Fruit fly (Drosophila melanogaster) whole organism, embryonic: ENCODE measurements around the gene CG6733.

Source experiments
- Ada2b ChIP-seq: fragments of 200-800 bp; sonication (Bioruptor generic); IDR thresholded peaks from 2 replicates; pipeline ENCODE4 v1.3.6; 2022; ENCODE audit warnings: missing biosample characterization, missing genetic modification characterization
- Aef1 ChIP-seq: fragments of 200-800 bp; sonication (Bioruptor generic); IDR thresholded peaks from 3 replicates; pipeline ENCODE4 v1.3.6; 2022; ENCODE audit warnings: missing biosample characterization, missing genetic modification characterization
- CG10565 ChIP-seq: fragments of 200-800 bp; sonication (Bioruptor generic); optimal IDR thresholded peaks from 3 replicates; lab custom pipeline; 2016; ENCODE audit warnings: missing biosample characterization, mild to moderate bottlenecking, missing genetic modification characterization
- CG10979 ChIP-seq: fragments of 200-800 bp; sonication (Bioruptor generic); optimal IDR thresholded peaks from 2 replicates; lab custom pipeline; 2018; ENCODE audit warnings: missing biosample characterization, mild to moderate bottlenecking, missing genetic modification characterization, moderate library complexity
- CG12391 ChIP-seq: fragments of 200-800 bp; sonication (Bioruptor generic); optimal IDR thresholded peaks from 3 replicates; lab custom pipeline; 2018; ENCODE audit warnings: missing biosample characterization, mild to moderate bottlenecking, missing genetic modification characterization, moderate library complexity
- CG12744 ChIP-seq: fragments of 200-800 bp; sonication (Bioruptor generic); optimal IDR thresholded peaks from 2 replicates; lab custom pipeline; 2016; ENCODE audit warnings: missing biosample characterization, missing genetic modification characterization
- CG12769 ChIP-seq: fragments of 200-800 bp; sonication (Bioruptor generic); optimal IDR thresholded peaks from 2 replicates; lab custom pipeline; 2019; ENCODE audit warnings: missing biosample characterization, mild to moderate bottlenecking, missing genetic modification characterization, moderate library complexity
- CG17385 ChIP-seq: fragments of 200-800 bp; sonication (Bioruptor generic); optimal IDR thresholded peaks from 3 replicates; lab custom pipeline; 2018; ENCODE audit warnings: missing biosample characterization, mild to moderate bottlenecking, missing genetic modification characterization
- CG18476 ChIP-seq: fragments of 200-800 bp; sonication (Bioruptor generic); optimal IDR thresholded peaks from 2 replicates; lab custom pipeline; 2016; ENCODE audit warnings: missing biosample characterization, mild to moderate bottlenecking, missing genetic modification characterization
- CG2712 ChIP-seq: fragments of 200-800 bp; optimal IDR thresholded peaks from 3 replicates; lab custom pipeline; 2019; ENCODE audit warnings: missing biosample characterization, mild to moderate bottlenecking, missing genetic modification characterization, moderate library complexity
- CG2875 ChIP-seq: fragments of 200-800 bp; sonication (Bioruptor generic); optimal IDR thresholded peaks from 2 replicates; lab custom pipeline; 2017; ENCODE audit warnings: missing biosample characterization, mild to moderate bottlenecking, missing genetic modification characterization, missing genetic modification reagents
- CG31365 ChIP-seq: fragments of 200-800 bp; sonication (Bioruptor generic); optimal IDR thresholded peaks from 2 replicates; lab custom pipeline; 2018; ENCODE audit warnings: missing biosample characterization, mild to moderate bottlenecking, missing genetic modification characterization
- CG32772 ChIP-seq: fragments of 200-800 bp; sonication (Bioruptor generic); IDR thresholded peaks from 2 replicates; pipeline ENCODE4 v1.3.6; 2022; ENCODE audit warnings: missing biosample characterization, missing genetic modification characterization
- CG34422 ChIP-seq: fragments of 200-800 bp; sonication (Bioruptor generic); IDR thresholded peaks from 3 replicates; pipeline ENCODE4 v1.3.6; 2022; ENCODE audit warnings: missing biosample characterization, missing genetic modification characterization
- CG42726 ChIP-seq: fragments of 200-800 bp; sonication (Bioruptor generic); IDR thresholded peaks from 2 replicates; pipeline ENCODE4 v1.3.6; 2022; ENCODE audit warnings: missing biosample characterization, missing genetic modification characterization; ENCODE audit not compliant: partially characterized antibody
- CG4360 ChIP-seq: fragments of 200-800 bp; sonication (Bioruptor generic); IDR thresholded peaks from 2 replicates; pipeline ENCODE4 v1.3.6; 2022; ENCODE audit warnings: missing biosample characterization, missing genetic modification characterization
- CG4404 ChIP-seq: fragments of 200-800 bp; sonication (Bioruptor generic); IDR thresholded peaks from 2 replicates; pipeline ENCODE4 v1.3.6; 2022; ENCODE audit warnings: missing biosample characterization, missing genetic modification characterization
- CG6791 ChIP-seq: fragments of 200-800 bp; sonication (Bioruptor generic); IDR thresholded peaks from 3 replicates; pipeline ENCODE4 v1.3.6; 2022; ENCODE audit warnings: missing biosample characterization, missing genetic modification characterization; ENCODE audit not compliant: partially characterized antibody
- CG9609 ChIP-seq: fragments of 200-800 bp; sonication (Bioruptor generic); optimal IDR thresholded peaks from 3 replicates; lab custom pipeline; 2016; ENCODE audit warnings: missing biosample characterization, missing genetic modification characterization
- CHES-1-like ChIP-seq: fragments of 200-800 bp; sonication (Bioruptor generic); optimal IDR thresholded peaks from 2 replicates; lab custom pipeline; 2016; ENCODE audit warnings: missing biosample characterization, missing genetic modification characterization
- D19A ChIP-seq: fragments of 200-800 bp; optimal IDR thresholded peaks from 3 replicates; lab custom pipeline; 2019; ENCODE audit warnings: missing biosample characterization, mild to moderate bottlenecking, missing genetic modification characterization, moderate library complexity
- Deaf1 ChIP-seq: fragments of 200-800 bp; optimal IDR thresholded peaks from 3 replicates; lab custom pipeline; 2019; ENCODE audit warnings: missing biosample characterization, mild to moderate bottlenecking, missing genetic modification characterization, moderate library complexity
- Drgx ChIP-seq: fragments of 200-800 bp; sonication (Bioruptor generic); IDR thresholded peaks from 2 replicates; pipeline ENCODE4 v1.3.6; 2022; ENCODE audit warnings: missing biosample characterization, missing genetic modification characterization
- H15 ChIP-seq: fragments of 200-800 bp; sonication (Bioruptor generic); IDR thresholded peaks from 3 replicates; pipeline ENCODE4 v1.3.6; 2022; ENCODE audit warnings: missing biosample characterization, missing genetic modification characterization
- Hr3 ChIP-seq: fragments of 200-800 bp; sonication (Bioruptor generic); optimal IDR thresholded peaks from 3 replicates; lab custom pipeline; 2016; ENCODE audit warnings: missing biosample characterization, missing genetic modification characterization
- Lpt ChIP-seq: fragments of >200 bp; optimal IDR thresholded peaks from 2 replicates; lab custom pipeline; 2018; ENCODE audit warnings: missing biosample characterization, missing genetic modification characterization
- Med ChIP-seq: fragments of 200-800 bp; sonication (Bioruptor generic); peaks from one replicate; lab custom pipeline; 2016; ENCODE audit warnings: missing biosample characterization, missing genetic modification characterization, mild to moderate bottlenecking, inconsistent platforms, moderate library complexity
- NC2β ChIP-seq: fragments of 200-800 bp; sonication (Bioruptor generic); optimal IDR thresholded peaks from 2 replicates; lab custom pipeline; 2016; ENCODE audit warnings: missing biosample characterization, missing genetic modification characterization
- Neu2 ChIP-seq: fragments of 200-800 bp; sonication (Bioruptor generic); optimal IDR thresholded peaks from 3 replicates; lab custom pipeline; 2016; ENCODE audit warnings: missing biosample characterization, missing genetic modification characterization, borderline replicate concordance
- Scr ChIP-seq: fragments of 200-800 bp; sonication (Bioruptor generic); IDR thresholded peaks from 2 replicates; pipeline ENCODE4 v1.3.6; 2022; ENCODE audit warnings: missing biosample characterization, missing genetic modification characterization; ENCODE audit not compliant: partially characterized antibody
- Side ChIP-seq: fragments of 200-800 bp; sonication (Bioruptor generic); optimal IDR thresholded peaks from 2 replicates; lab custom pipeline; 2016; ENCODE audit warnings: missing biosample characterization, missing genetic modification characterization
- Ssrp ChIP-seq: fragments of 200-800 bp; sonication (Bioruptor generic); optimal IDR thresholded peaks from 2 replicates; lab custom pipeline; 2018; ENCODE audit warnings: missing biosample characterization, mild to moderate bottlenecking, missing genetic modification characterization, moderate library complexity
- Usf ChIP-seq: fragments of 200-800 bp; sonication (Bioruptor generic); optimal IDR thresholded peaks from 2 replicates; lab custom pipeline; 2017; ENCODE audit warnings: missing genotype, missing biosample characterization, missing genetic modification characterization
- chinmo ChIP-seq: fragments of 200-800 bp; sonication (Bioruptor generic); IDR thresholded peaks from 4 replicates; pipeline ENCODE4 v1.3.6; 2022; ENCODE audit warnings: missing biosample characterization, missing genetic modification characterization; ENCODE audit not compliant: partially characterized antibody
- crol ChIP-seq: fragments of 200-800 bp; sonication (Bioruptor generic); IDR thresholded peaks from 2 replicates; pipeline ENCODE4 v1.3.6; 2022; ENCODE audit warnings: missing biosample characterization, missing genetic modification characterization
- emc ChIP-seq: fragments of 200-800 bp; sonication (Bioruptor generic); optimal IDR thresholded peaks from 2 replicates; lab custom pipeline; 2016; ENCODE audit warnings: missing biosample characterization, missing genetic modification characterization
- ems ChIP-seq: fragments of 200-800 bp; sonication (Bioruptor generic); optimal IDR thresholded peaks from 3 replicates; lab custom pipeline; 2016; ENCODE audit warnings: missing biosample characterization, missing genetic modification characterization
- ftz-f1 ChIP-seq: fragments of 200-800 bp; sonication (Bioruptor generic); optimal IDR thresholded peaks from 2 replicates; lab custom pipeline; 2016; ENCODE audit warnings: missing biosample characterization, missing genetic modification characterization
- mirr ChIP-seq: fragments of 200-800 bp; sonication (Bioruptor generic); optimal IDR thresholded peaks from 3 replicates; lab custom pipeline; 2018; ENCODE audit warnings: missing biosample characterization, mild to moderate bottlenecking, missing genetic modification characterization
- nau ChIP-seq: fragments of 200-800 bp; sonication (Bioruptor generic); optimal IDR thresholded peaks from 3 replicates; lab custom pipeline; 2017; ENCODE audit warnings: missing biosample characterization, mild to moderate bottlenecking, missing genetic modification characterization, missing genetic modification reagents
- onecut ChIP-seq: fragments of 200-800 bp; sonication (Bioruptor generic); IDR thresholded peaks from 2 replicates; pipeline ENCODE4 v1.3.6; 2022; ENCODE audit warnings: missing biosample characterization, missing genetic modification characterization
- pfk ChIP-seq: fragments of 200-800 bp; sonication (Bioruptor generic); optimal IDR thresholded peaks from 2 replicates; lab custom pipeline; 2018; ENCODE audit warnings: missing biosample characterization, mild to moderate bottlenecking, missing genetic modification characterization, moderate library complexity
- schlank ChIP-seq: fragments of 200-800 bp; sonication (Bioruptor generic); optimal IDR thresholded peaks from 2 replicates; lab custom pipeline; 2018; ENCODE audit warnings: missing biosample characterization, mild to moderate bottlenecking, missing genetic modification characterization
- slbo ChIP-seq: fragments of 200-800 bp; sonication (Bioruptor generic); IDR thresholded peaks from 2 replicates; pipeline ENCODE4 v1.3.6; 2022; ENCODE audit warnings: missing biosample characterization, missing genetic modification characterization
- ssp ChIP-seq: fragments of 200-800 bp; sonication (Bioruptor generic); IDR thresholded peaks from 2 replicates; pipeline ENCODE4 v1.3.6; 2022; ENCODE audit warnings: missing biosample characterization, missing genetic modification characterization
- tgo ChIP-seq: fragments of 200-800 bp; sonication (Bioruptor generic); IDR thresholded peaks from 3 replicates; pipeline ENCODE4 v1.3.6; 2022; ENCODE audit warnings: missing biosample characterization, missing genetic modification characterization
- tll ChIP-seq, 2 experiments: fragments of 200-800 bp in 1 of 2; fragments of >200 bp in 1 of 2; sonication (Bioruptor generic) in 1 of 2; optimal IDR thresholded peaks; 2 replicates each; lab custom pipeline; 2017 to 2019; ENCODE audit warnings: missing biosample characterization in 2 of 2, missing genetic modification characterization in 2 of 2, mild to moderate bottlenecking in 1 of 2, moderate library complexity in 1 of 2
- zen ChIP-seq: fragments of 200-800 bp; sonication (Bioruptor generic); optimal IDR thresholded peaks from 3 replicates; lab custom pipeline; 2018; ENCODE audit warnings: missing biosample characterization, mild to moderate bottlenecking, missing genetic modification characterization, moderate library complexity
- zf30C ChIP-seq: fragments of 200-800 bp; sonication (Bioruptor generic); optimal IDR thresholded peaks from 3 replicates; lab custom pipeline; 2018; ENCODE audit warnings: missing biosample characterization, mild to moderate bottlenecking, missing genetic modification characterization

CG6733 gene

DNA sequence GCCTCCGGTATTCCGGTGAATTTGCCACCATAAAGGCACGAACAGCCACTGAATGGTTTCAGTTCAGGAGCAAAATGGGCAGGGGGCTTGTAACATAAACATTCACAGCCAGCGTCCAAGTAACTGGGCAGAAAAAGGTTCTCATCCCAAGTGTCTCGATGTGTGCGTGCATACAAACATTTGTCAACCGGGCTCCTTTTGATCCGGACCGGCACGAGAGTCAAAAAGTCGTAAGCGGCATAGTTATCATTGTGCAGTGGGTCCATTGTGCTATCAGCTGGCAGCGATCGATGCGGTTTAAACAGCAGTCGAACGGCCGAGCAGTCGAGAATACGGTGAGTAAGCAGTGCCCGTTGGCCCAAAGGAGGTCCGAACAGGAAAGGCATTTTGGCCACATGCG lies 48.2 kb downstream of the CG6733 start:
- peak; percentile 94 for TF ChIP-seq Neu2
- TF ChIP-seq zen (tag; lab: Kevin White, UChicago) = peak; percentile 33
- TF ChIP-seq Ada2b (GFP tag; lab: Robert Waterston, UW) = no peak
- TF ChIP-seq tll (GFP tag; optimal IDR thresholded peaks at IDR 0.05; lab: Kevin White, UChicago) = peak in 1 of 2 experiments; percentile 0
- TF ChIP-seq NC2β (GFP tag; lab: Kevin White, UChicago) = no peak

dm6 chr3R:23147058-23147457 lies 49.5 kb downstream of the CG6733 start:
- peak; percentile 94 for TF ChIP-seq CG4360 (GFP tag; lab: Robert Waterston, UW)
- no peak for TF ChIP-seq onecut
- TF ChIP-seq CG12769 (tag; lab: Kevin White, UChicago) = no peak
- TF ChIP-seq CG2875 (GFP tag; lab: Kevin White, UChicago) = no peak
- TF ChIP-seq ftz-f1 (GFP tag; lab: Kevin White, UChicago) = no peak
- TF ChIP-seq H15 = 0 out of 3 replicates have a peak, but pooled peaks have one; percentile 10
- no peak for TF ChIP-seq Ssrp
- peak; percentile 57 for TF ChIP-seq pfk (GFP tag; lab: Kevin White, UChicago)
- peak; percentile 28 for TF ChIP-seq Deaf1 (tag; lab: Kevin White, UChicago)

- TF ChIP-seq Med (GFP tag; lab: Kevin White, UChicago) = peak; percentile 47
- no peak for TF ChIP-seq CG18476 (GFP tag; lab: Kevin White, UChicago)
- no peak for TF ChIP-seq Hr3 (GFP tag; lab: Kevin White, UChicago)
- no peak for TF ChIP-seq CG10565 (GFP tag; lab: Kevin White, UChicago)
- peak; percentile 0 for TF ChIP-seq CG10979 (tag; lab: Kevin White, UChicago)
- no peak for TF ChIP-seq slbo (GFP tag; lab: Robert Waterston, UW)
- no peak for TF ChIP-seq emc (GFP tag; lab: Kevin White, UChicago)
- no peak for TF ChIP-seq Lpt (GFP tag; lab: Kevin White, UChicago)
- TF ChIP-seq CG34422 (GFP tag; lab: Robert Waterston, UW) = no peak
- no peak for TF ChIP-seq H15
- TF ChIP-seq Drgx = peak; percentile 64
- no peak for TF ChIP-seq schlank (tag; lab: Kevin White, UChicago)
- TF ChIP-seq crol (GFP tag; lab: Robert Waterston, UW) = peak; percentile 1; the same call in 1 of the 2 replicates
- no peak for TF ChIP-seq nau (GFP tag; lab: Kevin White, UChicago)
- no peak for TF ChIP-seq Aef1 (GFP tag; lab: Robert Waterston, UW)
- no peak for TF ChIP-seq CG31365 (tag; lab: Kevin White, UChicago)
- TF ChIP-seq CG12744 (GFP tag; lab: Kevin White, UChicago) = no peak
- no peak for TF ChIP-seq Side (GFP tag; lab: Kevin White, UChicago)
- TF ChIP-seq CG42726 (GFP tag; lab: Robert Waterston, UW) = no peak
- no peak for TF ChIP-seq zf30C (GFP tag; lab: Kevin White, UChicago)
- no peak for TF ChIP-seq chinmo
- TF ChIP-seq CG9609 = no peak
- peak; percentile 88 for TF ChIP-seq D19A (tag; lab: Kevin White, UChicago)
- no peak for TF ChIP-seq CG12391 (tag; lab: Kevin White, UChicago)
- 0 out of 3 replicates have a peak, but pooled peaks have one; percentile 19 for TF ChIP-seq tgo
- TF ChIP-seq ems (GFP tag; lab: Kevin White, UChicago) = no peak
- TF ChIP-seq CG32772 = no peak
- no peak for TF ChIP-seq CG17385 (GFP tag; lab: Kevin White, UChicago)
- TF ChIP-seq mirr (GFP tag; lab: Kevin White, UChicago) = no peak
- TF ChIP-seq Scr (GFP tag; lab: Robert Waterston, UW) = no peak
- peak; percentile 16 for TF ChIP-seq CG2712 (tag; lab: Kevin White, UChicago)
- no peak for TF ChIP-seq CG4404 (GFP tag; lab: Robert Waterston, UW)
- TF ChIP-seq CG6791 (GFP tag; lab: Robert Waterston, UW) = no peak
- no peak for TF ChIP-seq Usf (GFP tag; lab: Kevin White, UChicago)
- no peak for TF ChIP-seq ssp
- no peak for TF ChIP-seq CHES-1-like (GFP tag; lab: Kevin White, UChicago)
Measured at dm6 chr3R:23147625-23148024, 50.1 kb downstream of the CG6733 start.
